Fruit fly (Drosophila melanogaster): ENCODE measurements around the gene CG7872.
A peak's percentile ranks its signal among the peaks of the same experiment; 100 is the strongest.

Gene CG7872

DNA sequence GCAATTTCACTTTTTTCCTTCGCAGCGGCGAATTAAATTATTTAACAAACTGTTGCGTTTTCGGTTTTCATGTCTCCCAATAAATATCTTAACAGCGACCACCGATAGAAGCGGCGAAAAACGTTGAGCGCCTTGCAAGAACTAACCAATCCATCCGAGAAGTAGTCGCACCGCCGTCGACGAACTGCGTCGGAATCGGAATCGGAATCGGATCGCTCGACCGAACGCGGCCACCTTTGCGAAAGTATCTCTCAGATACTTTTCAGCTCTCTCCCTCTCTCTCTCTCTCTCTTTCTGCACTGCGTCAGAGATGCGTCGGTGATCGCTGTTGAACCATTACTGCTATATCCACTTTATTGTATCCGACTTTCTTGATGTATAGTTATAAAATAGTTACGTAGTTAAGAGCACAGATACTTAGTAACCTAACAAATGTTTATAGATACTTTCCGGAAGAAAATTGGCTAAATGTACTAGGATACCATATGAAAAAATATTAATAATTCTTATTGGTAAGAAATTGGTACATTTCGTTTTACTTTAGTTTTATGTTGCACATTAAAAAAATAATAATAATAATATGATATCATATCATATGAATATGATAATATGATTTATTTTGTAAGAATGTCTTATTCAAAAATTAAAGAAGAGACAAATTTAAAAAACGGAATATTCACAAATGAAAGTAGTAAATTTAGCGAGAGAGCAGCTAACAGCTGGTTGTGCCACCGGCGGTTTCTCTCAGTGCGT lies 15.6 kb downstream of the CG7872 start, which contains the start of gene Chsy (continued):
- TF ChIP-seq CG11723 (GFP tag; optimal IDR thresholded peaks at IDR 0.05) (no peak), MESR4 (GFP tag; optimal IDR thresholded peaks at IDR 0.05) (no peak), ind (GFP tag; optimal IDR thresholded peaks at IDR 0.05) (no peak), CG13123 (GFP tag; optimal IDR thresholded peaks at IDR 0.05) (no peak), CG34376 (GFP tag; optimal IDR thresholded peaks at IDR 0.05) (peak; percentile 21), wor (GFP tag; IDR thresholded peaks at IDR 0.05) (no peak), CG6175 (GFP tag; IDR thresholded peaks at IDR 0.05) (no peak), wek (GFP tag; optimal IDR thresholded peaks at IDR 0.05) (no peak), fd3F (GFP tag; optimal IDR thresholded peaks at IDR 0.05) (no peak), aop (GFP tag; IDR thresholded peaks at IDR 0.05) (no peak), scrt (GFP tag; optimal IDR thresholded peaks at IDR 0.05) (no peak), gcm (GFP tag; optimal IDR thresholded peaks at IDR 0.05) (no peak), CG18262 (tag; optimal IDR thresholded peaks at IDR 0.05) (peak; percentile 49), Hr51 (GFP tag; optimal IDR thresholded peaks at IDR 0.05) (peak in 1 of 2 experiments; percentile 10), CG32532 (GFP tag; IDR thresholded peaks at IDR 0.05) (0 out of 2 replicates have a peak, but pooled peaks have one; percentile 10), CG1647 (GFP tag; optimal IDR thresholded peaks at IDR 0.05) (no peak), gce (GFP tag; IDR thresholded peaks at IDR 0.05) (no peak), Hsf (GFP tag; optimal IDR thresholded peaks at IDR 0.05) (no peak), CG3995 (GFP tag; optimal IDR thresholded peaks at IDR 0.05) (peak; percentile 95), Bgb (GFP tag; IDR thresholded peaks at IDR 0.05; ENCODE audit: partially characterized antibody) (0 out of 2 replicates have a peak, but pooled peaks have one; percentile 10), jing (GFP tag; optimal IDR thresholded peaks at IDR 0.05) (no peak), tgo (GFP tag; IDR thresholded peaks at IDR 0.05) (peak; percentile 18; the same call in 1 of the 3 replicates), Dfd (GFP tag; optimal IDR thresholded peaks at IDR 0.05) (no peak), ab (GFP tag; optimal IDR thresholded peaks at IDR 0.05) (no peak), tup (GFP tag; optimal IDR thresholded peaks at IDR 0.05) (no peak), HLH4C (GFP tag; IDR thresholded peaks at IDR 0.05; ENCODE audit: partially characterized antibody) (no peak), Deaf1 (tag; optimal IDR thresholded peaks at IDR 0.05) (peak; percentile 95), CG3065 (GFP tag; optimal IDR thresholded peaks at IDR 0.05) (no peak), gt (GFP tag; IDR thresholded peaks at IDR 0.05) (no peak), CG6689 (GFP tag; IDR thresholded peaks at IDR 0.05) (0 out of 2 replicates have a peak, but pooled peaks have one; percentile 7), CG10565 (GFP tag; optimal IDR thresholded peaks at IDR 0.05) (no peak), Ets65A (GFP tag) (no peak), dmrt11E (tag; optimal IDR thresholded peaks at IDR 0.05) (no peak), psq (GFP tag; optimal IDR thresholded peaks at IDR 0.05) (no peak), vnd (GFP tag; IDR thresholded peaks at IDR 0.05; ENCODE audit: partially characterized antibody) (no peak), Kr (GFP tag; optimal IDR thresholded peaks at IDR 0.05) (no peak), ERR (GFP tag; optimal IDR thresholded peaks at IDR 0.05) (no peak), CG10462 (GFP tag; optimal IDR thresholded peaks at IDR 0.05) (no peak), CG4854 (GFP tag; optimal IDR thresholded peaks at IDR 0.05) (no peak), CG14860 (GFP tag; IDR thresholded peaks at IDR 0.05; ENCODE audit: partially characterized antibody) (no peak), peb (GFP tag; IDR thresholded peaks at IDR 0.05) (no peak), CG14441 (GFP tag; IDR thresholded peaks at IDR 0.05) (no peak), usp (GFP tag; optimal IDR thresholded peaks at IDR 0.05) (no peak), NC2α (GFP tag; optimal IDR thresholded peaks at IDR 0.05) (no peak), org-1 (GFP tag; optimal IDR thresholded peaks at IDR 0.05) (no peak), CG18011 (GFP tag; optimal IDR thresholded peaks at IDR 0.05) (no peak), hb (GFP tag; IDR thresholded peaks at IDR 0.05; ENCODE audit: partially characterized antibody) (no peak), CG18764 (GFP tag; optimal IDR thresholded peaks at IDR 0.05) (no peak), slp2 (GFP tag; optimal IDR thresholded peaks at IDR 0.05) (no peak), CG30403 (GFP tag; optimal IDR thresholded peaks at IDR 0.05) (no peak)

All from whole organism, embryonic.